Worm (Caenorhabditis elegans): Measurements from ENCODE around the gene Y54G2A.45.
A peak's percentile ranks its signal among the peaks of the same experiment; 100 is the strongest.

Gene Y54G2A.45

ce11 chrIV:2805525-2805924, at the start of gene Y54G2A.45:
TSS of gene Y54G2A.45 (plus strand) at chrIV:2805857.
- TF ChIP-seq T22C8.4 (GFP tag; IDR thresholded peaks at IDR 0.05), result peak; percentile 65
- peak; percentile 69 for TF ChIP-seq ref-1 (GFP tag; conservative IDR thresholded peaks at IDR 0.05)
- TF ChIP-seq ztf-23 (GFP tag; IDR thresholded peaks at IDR 0.05), result peak; percentile 74
- TF ChIP-seq med-1 (GFP tag; optimal IDR thresholded peaks at IDR 0.05; ENCODE audit: insufficient read depth), result no peak
- TF ChIP-seq flt-1 (GFP tag; IDR thresholded peaks at IDR 0.05), result peak; percentile 90
- peak; percentile 39 for TF ChIP-seq cog-1 (tag; optimal IDR thresholded peaks at IDR 0.05)
- TF ChIP-seq tab-1 (GFP tag; IDR thresholded peaks at IDR 0.05), result peak; percentile 82
- no peak for TF ChIP-seq ztf-29 (GFP tag; IDR thresholded peaks at IDR 0.05)
- no peak for TF ChIP-seq klf-2 (GFP tag; conservative IDR thresholded peaks at IDR 0.05)

DNA sequence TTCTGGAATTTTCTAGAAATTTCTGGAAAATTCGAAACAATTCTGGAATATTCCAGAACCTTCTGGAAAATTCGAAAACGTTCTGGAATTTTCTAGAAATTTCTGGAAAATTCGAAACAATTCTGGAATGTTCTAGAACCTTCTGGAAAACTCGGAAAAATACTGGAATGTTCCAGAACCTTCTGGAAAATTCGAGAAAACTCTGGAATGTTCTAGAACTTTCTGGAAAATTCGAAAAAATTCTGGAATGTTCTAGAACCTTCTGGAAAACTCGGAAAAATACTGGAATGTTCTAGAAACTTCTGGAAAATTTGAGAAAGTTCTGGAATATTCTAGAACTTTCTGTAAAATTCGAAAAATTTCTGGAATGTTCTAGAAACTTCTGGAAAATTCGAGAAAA, 49.6 kb upstream of the Y54G2A.45 start:
- peak; percentile 71 for TF ChIP-seq flt-1 (GFP tag; IDR thresholded peaks at IDR 0.05)

- TF ChIP-seq ztf-23 (GFP tag; IDR thresholded peaks at IDR 0.05), result no peak
- TF ChIP-seq cog-1 (tag; optimal IDR thresholded peaks at IDR 0.05), result no peak
- TF ChIP-seq ref-1 (GFP tag; conservative IDR thresholded peaks at IDR 0.05), result no peak
- no peak for TF ChIP-seq med-1 (GFP tag; optimal IDR thresholded peaks at IDR 0.05; ENCODE audit: insufficient read depth)
- no peak for TF ChIP-seq ztf-29 (GFP tag; IDR thresholded peaks at IDR 0.05)
- no peak for TF ChIP-seq flt-1 (GFP tag; IDR thresholded peaks at IDR 0.05)
- no peak for TF ChIP-seq T22C8.4 (GFP tag; IDR thresholded peaks at IDR 0.05)
- no peak for TF ChIP-seq klf-2 (GFP tag; conservative IDR thresholded peaks at IDR 0.05)
- no peak for TF ChIP-seq tab-1 (GFP tag; IDR thresholded peaks at IDR 0.05)
These were observed 47.6 kb upstream of the Y54G2A.45 start for ce11 chrIV:2758079-2758478.

ce11 chrIV:2759163-2759562, 46.5 kb upstream of the Y54G2A.45 start, which contains the start of gene Y54G2A.38:
TSS of gene Y54G2A.38 (plus strand) at chrIV:2759463.
- no peak for TF ChIP-seq klf-2 (GFP tag; conservative IDR thresholded peaks at IDR 0.05)

DNA sequence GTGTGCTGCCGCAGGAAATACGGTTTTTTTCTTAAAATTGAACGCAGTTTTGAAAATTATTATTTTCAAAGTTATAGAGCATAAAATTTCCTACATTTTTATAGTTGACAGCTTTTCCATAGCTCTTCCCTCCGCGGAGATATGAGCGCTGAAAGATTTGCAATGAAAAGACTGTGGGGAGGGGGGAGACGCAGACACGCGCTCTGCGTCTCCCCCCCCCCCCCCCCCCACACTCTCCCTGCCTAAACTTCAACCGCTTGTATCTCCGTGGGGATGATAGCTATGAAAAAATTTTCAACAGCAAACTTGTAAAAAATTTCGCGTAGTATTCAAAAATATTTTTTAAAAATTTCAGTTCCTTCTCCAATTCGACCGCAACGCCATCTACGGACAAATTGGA, 44.2 kb upstream of the Y54G2A.45 start:
- TF ChIP-seq tab-1 (GFP tag; IDR thresholded peaks at IDR 0.05), result no peak
- TF ChIP-seq ref-1 (GFP tag; conservative IDR thresholded peaks at IDR 0.05), result no peak
- TF ChIP-seq flt-1 (GFP tag; IDR thresholded peaks at IDR 0.05), result no peak
- TF ChIP-seq cog-1 (tag; optimal IDR thresholded peaks at IDR 0.05), result no peak
- no peak for TF ChIP-seq med-1 (GFP tag; optimal IDR thresholded peaks at IDR 0.05; ENCODE audit: insufficient read depth)
- TF ChIP-seq ztf-23 (GFP tag; IDR thresholded peaks at IDR 0.05), result no peak
- no peak for TF ChIP-seq T22C8.4 (GFP tag; IDR thresholded peaks at IDR 0.05)

ce11 chrIV:2762380-2762779, 43.3 kb upstream of the Y54G2A.45 start, which contains the start of gene Y54G2A.77:
TSS of gene Y54G2A.77 (plus strand) at chrIV:2762680.
- TF ChIP-seq med-1 (GFP tag; optimal IDR thresholded peaks at IDR 0.05; ENCODE audit: insufficient read depth) (no peak), T22C8.4 (GFP tag; IDR thresholded peaks at IDR 0.05) (no peak), cog-1 (tag; optimal IDR thresholded peaks at IDR 0.05) (no peak), flt-1 (GFP tag; IDR thresholded peaks at IDR 0.05) (no peak), klf-2 (GFP tag; conservative IDR thresholded peaks at IDR 0.05) (no peak), ztf-23 (GFP tag; IDR thresholded peaks at IDR 0.05) (no peak), tab-1 (GFP tag; IDR thresholded peaks at IDR 0.05) (no peak), ref-1 (GFP tag; conservative IDR thresholded peaks at IDR 0.05) (no peak), ztf-29 (GFP tag; IDR thresholded peaks at IDR 0.05) (no peak)

DNA sequence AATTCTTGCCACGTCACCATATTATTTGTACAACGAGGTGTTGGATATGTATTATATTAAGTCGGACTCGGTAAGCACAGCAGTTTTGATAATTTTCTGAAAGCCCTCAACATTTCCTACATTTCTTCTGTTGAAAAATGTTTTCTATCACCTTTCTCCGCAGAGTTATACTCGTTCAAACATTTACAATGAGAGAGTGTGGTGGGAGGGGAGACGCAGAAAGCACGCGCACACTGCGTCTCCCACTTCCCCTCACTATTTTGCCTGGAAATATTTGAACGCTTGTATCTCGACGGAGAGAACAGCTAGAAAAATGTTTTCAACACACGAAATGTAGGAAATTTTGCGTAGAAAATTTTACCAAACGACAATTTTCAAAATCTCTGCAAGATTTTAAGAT, 41.5 kb upstream of the Y54G2A.45 start:
- TF ChIP-seq med-1 (GFP tag; optimal IDR thresholded peaks at IDR 0.05; ENCODE audit: insufficient read depth) (no peak), cog-1 (tag; optimal IDR thresholded peaks at IDR 0.05) (no peak), tab-1 (GFP tag; IDR thresholded peaks at IDR 0.05) (no peak), ztf-23 (GFP tag; IDR thresholded peaks at IDR 0.05) (no peak), T22C8.4 (GFP tag; IDR thresholded peaks at IDR 0.05) (no peak), ref-1 (GFP tag; conservative IDR thresholded peaks at IDR 0.05) (no peak), flt-1 (GFP tag; IDR thresholded peaks at IDR 0.05) (no peak), ztf-29 (GFP tag; IDR thresholded peaks at IDR 0.05) (no peak), klf-2 (GFP tag; conservative IDR thresholded peaks at IDR 0.05) (no peak)

ce11 chrIV:2765048-2765708, 40.5 kb upstream of the Y54G2A.45 start:
- no peak for TF ChIP-seq cog-1 (tag; optimal IDR thresholded peaks at IDR 0.05)
- no peak for TF ChIP-seq ztf-29 (GFP tag; IDR thresholded peaks at IDR 0.05)
- no peak for TF ChIP-seq klf-2 (GFP tag; conservative IDR thresholded peaks at IDR 0.05)
- TF ChIP-seq tab-1 (GFP tag; IDR thresholded peaks at IDR 0.05), result no peak
- TF ChIP-seq T22C8.4 (GFP tag; IDR thresholded peaks at IDR 0.05), result no peak
- TF ChIP-seq ztf-23 (GFP tag; IDR thresholded peaks at IDR 0.05), result no peak
- no peak for TF ChIP-seq ref-1 (GFP tag; conservative IDR thresholded peaks at IDR 0.05)
- no peak for TF ChIP-seq flt-1 (GFP tag; IDR thresholded peaks at IDR 0.05)
- TF ChIP-seq med-1 (GFP tag; optimal IDR thresholded peaks at IDR 0.05; ENCODE audit: insufficient read depth), result no peak

- TF ChIP-seq flt-1 (GFP tag; IDR thresholded peaks at IDR 0.05), result no peak
- no peak for TF ChIP-seq T22C8.4 (GFP tag; IDR thresholded peaks at IDR 0.05)
- no peak for TF ChIP-seq ztf-29 (GFP tag; IDR thresholded peaks at IDR 0.05)
- no peak for TF ChIP-seq klf-2 (GFP tag; conservative IDR thresholded peaks at IDR 0.05)
- no peak for TF ChIP-seq ztf-23 (GFP tag; IDR thresholded peaks at IDR 0.05)
These were observed 35.6 kb upstream of the Y54G2A.45 start for ce11 chrIV:2770067-2770466.

- TF ChIP-seq med-1 (GFP tag; optimal IDR thresholded peaks at IDR 0.05; ENCODE audit: insufficient read depth) (no peak), flt-1 (GFP tag; IDR thresholded peaks at IDR 0.05) (no peak), ref-1 (GFP tag; conservative IDR thresholded peaks at IDR 0.05) (no peak), klf-2 (GFP tag; conservative IDR thresholded peaks at IDR 0.05) (no peak), ztf-29 (GFP tag; IDR thresholded peaks at IDR 0.05) (no peak)
These were observed 34.8 kb upstream of the Y54G2A.45 start for ce11 chrIV:2770835-2771234.
